Fruit fly (Drosophila melanogaster) whole organism, pupa: Measurements from ENCODE around the gene CG18731.

Experiments
- CG10348 ChIP-seq: fragments of 200-800 bp; sonication (Bioruptor generic); IDR thresholded peaks from 2 replicates; pipeline ENCODE4 v1.3.6; 2022; ENCODE audit warnings: missing biosample characterization, missing genetic modification characterization
- CG13204 ChIP-seq: fragments of 200-800 bp; sonication (Bioruptor generic); optimal IDR thresholded peaks from 2 replicates; lab custom pipeline; 2018; ENCODE audit warnings: missing biosample characterization, mild to moderate bottlenecking, missing genetic modification characterization, moderate library complexity
- CG15710 ChIP-seq: fragments of 200-800 bp; sonication (Bioruptor generic); optimal IDR thresholded peaks from 2 replicates; lab custom pipeline; 2018; ENCODE audit warnings: missing biosample characterization, mild to moderate bottlenecking, missing genetic modification characterization, moderate library complexity
- CG32121 ChIP-seq: fragments of 200-800 bp; sonication (Bioruptor generic); IDR thresholded peaks from 2 replicates; pipeline ENCODE4 v1.3.6; 2022; ENCODE audit warnings: missing biosample characterization, missing genetic modification characterization
- CG34367 ChIP-seq: fragments of 200-800 bp; sonication (Bioruptor generic); optimal IDR thresholded peaks from 2 replicates; lab custom pipeline; 2018; ENCODE audit warnings: missing biosample characterization, mild to moderate bottlenecking, missing genetic modification characterization
- CG4496 ChIP-seq: fragments of 200-800 bp; sonication (Bioruptor generic); IDR thresholded peaks from 3 replicates; pipeline ENCODE4 v1.3.6; 2022; ENCODE audit warnings: missing biosample characterization, missing genetic modification characterization
- CG8301 ChIP-seq: fragments of 200-800 bp; sonication (Bioruptor generic); optimal IDR thresholded peaks from 2 replicates; lab custom pipeline; 2018; ENCODE audit warnings: missing biosample characterization, mild to moderate bottlenecking, missing genetic modification characterization
- CG9948 ChIP-seq: fragments of 200-800 bp; sonication (Bioruptor generic); optimal IDR thresholded peaks from 2 replicates; lab custom pipeline; 2018; ENCODE audit warnings: missing biosample characterization, mild to moderate bottlenecking, missing genetic modification characterization, moderate library complexity
- EcR ChIP-seq: fragments of 200-800 bp; sonication (Bioruptor generic); optimal IDR thresholded peaks from 3 replicates; lab custom pipeline; 2019; ENCODE audit warnings: missing biosample characterization, missing genetic modification characterization, mild to moderate bottlenecking, moderate library complexity, missing genetic modification reagents
- Ets98B ChIP-seq: fragments of 200-800 bp; sonication (Bioruptor generic); IDR thresholded peaks from 2 replicates; pipeline ENCODE4 v1.3.6; 2022; ENCODE audit warnings: missing biosample characterization, missing genetic modification characterization
- Pif1A ChIP-seq: fragments of 200-800 bp; sonication (Bioruptor generic); optimal IDR thresholded peaks from 3 replicates; lab custom pipeline; 2016; ENCODE audit warnings: missing biosample characterization, missing genetic modification characterization
- Pif1B ChIP-seq: fragments of 200-800 bp; sonication (Bioruptor generic); optimal IDR thresholded peaks from 3 replicates; lab custom pipeline; 2016; ENCODE audit warnings: missing biosample characterization, missing genetic modification characterization
- Snoo ChIP-seq: fragments of 200-800 bp; sonication (Bioruptor generic); optimal IDR thresholded peaks from 3 replicates; lab custom pipeline; 2017; ENCODE audit warnings: missing biosample characterization, mild to moderate bottlenecking, missing genetic modification characterization, inconsistent platforms
- gl ChIP-seq: fragments of 200-800 bp; sonication (Bioruptor generic); optimal IDR thresholded peaks from 2 replicates; lab custom pipeline; 2018; ENCODE audit warnings: missing biosample characterization, mild to moderate bottlenecking, missing genetic modification characterization

- TF ChIP-seq EcR (no peak), CG34367 (no peak), CG13204 (GFP tag; lab: Kevin White, UChicago) (no peak), CG4496 (GFP tag; lab: Robert Waterston, UW) (no peak), Ets98B (GFP tag; lab: Robert Waterston, UW) (no peak), CG15710 (no peak), Snoo (tag; lab: Kevin White, UChicago) (no peak), Pif1B (GFP tag; lab: Kevin White, UChicago) (no peak), CG32121 (GFP tag; lab: Robert Waterston, UW) (no peak), CG8301 (tag; lab: Kevin White, UChicago) (no peak), Pif1A (GFP tag; lab: Kevin White, UChicago) (no peak), CG9948 (tag; lab: Kevin White, UChicago) (no peak), CG10348 (no peak), gl (no peak)
Measured at dm6 chr3R:29707258-29707657, 17.6 kb upstream of the CG18731 start.
